Fruit fly (Drosophila melanogaster) whole organism, wandering third instar larva: ENCODE measurements around the gene wkd.
A peak's percentile ranks its signal among the peaks of the same experiment; 100 is the strongest.

ENCODE experiments used
- Abd-B ChIP-seq: fragments of >200 bp; optimal IDR thresholded peaks from 2 replicates; lab custom pipeline; 2017; ENCODE audit warnings: missing biosample characterization, missing genetic modification characterization
- CG32264 ChIP-seq: fragments of 200-800 bp; sonication (Bioruptor generic); optimal IDR thresholded peaks from 2 replicates; lab custom pipeline; 2016; ENCODE audit warnings: missing biosample characterization, missing genetic modification characterization
- CG9705 ChIP-seq: fragments of 200-800 bp; sonication (Bioruptor generic); optimal IDR thresholded peaks from 2 replicates; lab custom pipeline; 2018; ENCODE audit warnings: missing biosample characterization, mild to moderate bottlenecking, missing genetic modification characterization
- CrebA ChIP-seq: fragments of 200-800 bp; sonication (Bioruptor generic); optimal IDR thresholded peaks from 2 replicates; lab custom pipeline; 2016; ENCODE audit warnings: missing biosample characterization, mild to moderate bottlenecking, missing genetic modification characterization, borderline replicate concordance
- Dfd ChIP-seq: fragments of >200 bp; optimal IDR thresholded peaks from 2 replicates; lab custom pipeline; 2017; ENCODE audit warnings: missing biosample characterization, missing genetic modification characterization
- Dif ChIP-seq: fragments of 200-275, 200-300 bp; sonication (Bioruptor generic); optimal IDR thresholded peaks from 2 replicates; lab custom pipeline; 2018; ENCODE audit warnings: missing biosample characterization, missing genetic modification characterization; ENCODE audit not compliant: partially characterized antibody
- GATAd ChIP-seq: sonication (Bioruptor generic); optimal IDR thresholded peaks from 2 replicates; lab custom pipeline; 2016; ENCODE audit warnings: missing biosample characterization, missing genetic modification characterization
- HLH106 ChIP-seq: fragments of 200-800 bp; optimal IDR thresholded peaks from 3 replicates; lab custom pipeline; 2019; ENCODE audit warnings: missing biosample characterization, mild to moderate bottlenecking, missing genetic modification characterization, moderate library complexity
- Hnf4 ChIP-seq: fragments of 200-800 bp; sonication (Bioruptor generic); optimal IDR thresholded peaks from 2 replicates; lab custom pipeline; 2016; ENCODE audit warnings: missing biosample characterization, mild to moderate bottlenecking, missing genetic modification characterization
- Hr78 ChIP-seq: fragments of >200 bp; optimal IDR thresholded peaks from 2 replicates; lab custom pipeline; 2017; ENCODE audit warnings: missing biosample characterization, missing genetic modification characterization
- Hr83 ChIP-seq: fragments of 200-300 bp; sonication (Bioruptor generic); optimal IDR thresholded peaks from 2 replicates; lab custom pipeline; 2016; ENCODE audit warnings: missing biosample characterization, mild to moderate bottlenecking, missing genetic modification characterization, moderate library complexity; ENCODE audit not compliant: poor library complexity, severe bottlenecking
- Jra ChIP-seq: sonication (Bioruptor generic); optimal IDR thresholded peaks from 2 replicates; lab custom pipeline; 2016; ENCODE audit warnings: missing biosample characterization, missing genetic modification characterization
- Mio ChIP-seq: sonication (Bioruptor generic); optimal IDR thresholded peaks from 2 replicates; lab custom pipeline; 2016; ENCODE audit warnings: missing biosample characterization, missing genetic modification characterization
- Myc ChIP-seq: fragments of >200 bp; optimal IDR thresholded peaks from 2 replicates; lab custom pipeline; 2017
- N ChIP-seq: fragments of >200 bp; optimal IDR thresholded peaks from 2 replicates; lab custom pipeline; 2018; ENCODE audit warnings: missing biosample characterization, missing external identifiers, missing genetic modification characterization
- OdsH ChIP-seq: fragments of 200-800 bp; sonication (Bioruptor generic); optimal IDR thresholded peaks from 2 replicates; lab custom pipeline; 2016; ENCODE audit warnings: missing biosample characterization, mild to moderate bottlenecking, missing genetic modification characterization
- Rel ChIP-seq, 2 experiments: fragments of 200-800 bp; sonication (Bioruptor generic) in 1 of 2; optimal IDR thresholded peaks; 2 replicates in 1 of 2; 3 replicates in 1 of 2; lab custom pipeline; 2016 to 2019; ENCODE audit warnings: mild to moderate bottlenecking in 2 of 2, missing biosample characterization in 2 of 2, missing genetic modification characterization in 2 of 2, moderate library complexity in 1 of 2
- Sp1 ChIP-seq: fragments of 200-800 bp; sonication (Bioruptor generic); optimal IDR thresholded peaks from 3 replicates; lab custom pipeline; 2019; ENCODE audit warnings: missing biosample characterization, mild to moderate bottlenecking, missing genetic modification characterization, moderate library complexity
- Vsx2 ChIP-seq: fragments of 200-300, 225-300 bp; sonication (Bioruptor generic); optimal IDR thresholded peaks from 2 replicates; lab custom pipeline; 2018; ENCODE audit warnings: missing biosample characterization, missing genetic modification characterization; ENCODE audit not compliant: partially characterized antibody
- br ChIP-seq: fragments of 200-800 bp; sonication (Bioruptor generic); optimal IDR thresholded peaks from 2 replicates; lab custom pipeline; 2016; ENCODE audit warnings: missing biosample characterization, missing genetic modification characterization
- brk ChIP-seq: fragments of 200-800 bp; sonication (Bioruptor generic); optimal IDR thresholded peaks from 2 replicates; lab custom pipeline; 2016; ENCODE audit warnings: missing biosample characterization, mild to moderate bottlenecking, missing genetic modification characterization
- dl ChIP-seq, 2 experiments: fragments of 175-275, 200-275 bp in 1 of 2; fragments of 200-275 bp in 1 of 2; sonication (Bioruptor generic); optimal IDR thresholded peaks; lab custom pipeline; 2018; ENCODE audit warnings: mild to moderate bottlenecking in 2 of 2, missing biosample characterization in 2 of 2, missing genetic modification characterization in 2 of 2, moderate library complexity in 2 of 2; ENCODE audit not compliant: partially characterized antibody in 2 of 2, insufficient read depth in 1 of 2
- dmrt93B ChIP-seq: fragments of 200-800 bp; sonication (Bioruptor generic); optimal IDR thresholded peaks from 2 replicates; lab custom pipeline; 2018; ENCODE audit warnings: missing biosample characterization, mild to moderate bottlenecking, missing genetic modification characterization
- dsf ChIP-seq: sonication (Bioruptor generic); optimal IDR thresholded peaks from 2 replicates; lab custom pipeline; 2016; ENCODE audit warnings: missing biosample characterization, missing genetic modification characterization, borderline replicate concordance
- ey ChIP-seq: fragments of 200-800 bp; sonication (Bioruptor generic); optimal IDR thresholded peaks from 2 replicates; lab custom pipeline; 2016; ENCODE audit warnings: missing biosample characterization, missing genetic modification characterization
- foxo ChIP-seq, 2 experiments: fragments of 200-800 bp; sonication (Bioruptor generic); optimal IDR thresholded peaks; 2 replicates in 1 of 2; 3 replicates in 1 of 2; lab custom pipeline; 2016 to 2017; ENCODE audit warnings: missing biosample characterization in 2 of 2, missing genetic modification characterization in 2 of 2
- fru ChIP-seq: fragments of 200-800 bp; sonication (Bioruptor generic); optimal IDR thresholded peaks from 3 replicates; lab custom pipeline; 2016; ENCODE audit warnings: missing biosample characterization, mild to moderate bottlenecking, missing genetic modification characterization
- h ChIP-seq: fragments of 200-800 bp; sonication (Bioruptor generic); optimal IDR thresholded peaks from 3 replicates; lab custom pipeline; 2016; ENCODE audit warnings: missing biosample characterization, mild to moderate bottlenecking, missing genetic modification characterization
- jim ChIP-seq: fragments of 175-275, 200-325 bp; sonication (Bioruptor generic); optimal IDR thresholded peaks from 2 replicates; lab custom pipeline; 2016; ENCODE audit warnings: missing biosample characterization, mild to moderate bottlenecking, missing genetic modification characterization
- lola ChIP-seq: fragments of >200 bp; optimal IDR thresholded peaks from 2 replicates; lab custom pipeline; 2017; ENCODE audit warnings: missing biosample characterization, missing genetic modification characterization
- pan ChIP-seq: fragments of >200 bp; optimal IDR thresholded peaks from 2 replicates; lab custom pipeline; 2017
- psq ChIP-seq: fragments of 200-800 bp; sonication (Bioruptor generic); optimal IDR thresholded peaks from 3 replicates; lab custom pipeline; 2017; ENCODE audit warnings: missing biosample characterization, mild to moderate bottlenecking, missing genetic modification characterization, moderate library complexity
- rgr ChIP-seq: fragments of 200-800 bp; sonication (Bioruptor generic); optimal IDR thresholded peaks from 3 replicates; lab custom pipeline; 2016; ENCODE audit warnings: missing biosample characterization, mild to moderate bottlenecking, missing genetic modification characterization
- sage ChIP-seq: fragments of 200-800 bp; sonication (Bioruptor generic); optimal IDR thresholded peaks from 2 replicates; lab custom pipeline; 2016; ENCODE audit warnings: missing biosample characterization, mild to moderate bottlenecking, missing genetic modification characterization
- sv ChIP-seq: fragments of 200-800 bp; sonication (Bioruptor generic); optimal IDR thresholded peaks from 3 replicates; lab custom pipeline; 2016; ENCODE audit warnings: missing biosample characterization, missing genetic modification characterization
- tai ChIP-seq: sonication (Bioruptor generic); optimal IDR thresholded peaks from 2 replicates; lab custom pipeline; 2016; ENCODE audit warnings: missing biosample characterization, missing genetic modification characterization
- usp ChIP-seq: fragments of >200 bp; optimal IDR thresholded peaks from 2 replicates; lab custom pipeline; 2017; ENCODE audit warnings: missing biosample characterization, missing genetic modification characterization
- woc ChIP-seq: sonication (Bioruptor generic); optimal IDR thresholded peaks from 2 replicates; lab custom pipeline; 2016; ENCODE audit warnings: missing biosample characterization, mild to moderate bottlenecking, missing genetic modification characterization

Gene wkd

DNA sequence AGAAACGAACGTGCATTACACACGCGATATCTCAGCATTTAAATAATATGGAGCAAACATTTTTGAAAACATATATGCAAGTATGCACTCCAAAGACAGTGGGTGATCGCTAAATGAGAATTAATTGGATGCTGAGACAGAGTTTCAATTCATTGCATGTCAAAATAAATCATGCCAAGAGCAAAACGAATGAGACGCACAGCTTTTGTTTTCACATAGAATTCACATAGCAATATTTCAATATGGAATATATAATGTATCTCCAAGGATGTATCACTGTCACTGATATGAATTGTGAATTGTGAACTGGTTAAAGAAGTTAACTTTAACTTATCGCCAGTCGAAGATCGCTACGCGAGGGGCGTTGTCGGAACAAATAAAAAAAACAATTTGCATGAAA is 33.1 kb downstream of the wkd start:
- TF ChIP-seq Hr78 (GFP tag; lab: Kevin White, UChicago) (no peak), dl (GFP tag; optimal IDR thresholded peaks at IDR 0.05; lab: Kevin White, UChicago; ENCODE audit: insufficient read depth in 1 of 2, partially characterized antibody in 2 of 2) (no peak), Hr83 (GFP tag; lab: Kevin White, UChicago) (no peak), Vsx2 (no peak), pan (lab: Kevin White, UChicago) (no peak), foxo (GFP tag; optimal IDR thresholded peaks at IDR 0.05; lab: Kevin White, UChicago) (peak in 1 of 2 experiments; percentile 44), HLH106 (tag; lab: Kevin White, UChicago) (peak; percentile 69), GATAd (GFP tag; lab: Kevin White, UChicago) (no peak), Hnf4 (GFP tag; lab: Kevin White, UChicago) (peak; percentile 59), psq (peak; percentile 23), dsf (GFP tag; lab: Kevin White, UChicago) (no peak), lola (no peak), tai (GFP tag; lab: Kevin White, UChicago) (no peak), Rel (GFP tag; optimal IDR thresholded peaks at IDR 0.05; lab: Kevin White, UChicago) (no peak), Rel (tag; optimal IDR thresholded peaks at IDR 0.05; lab: Kevin White, UChicago) (peak; percentile 21), ey (peak; percentile 66), br (GFP tag; lab: Kevin White, UChicago) (peak; percentile 59), CG9705 (peak; percentile 26), Myc (lab: Kevin White, UChicago) (no peak), woc (GFP tag; lab: Kevin White, UChicago) (peak; percentile 29), usp (GFP tag; lab: Kevin White, UChicago) (no peak), OdsH (GFP tag; lab: Kevin White, UChicago) (peak; percentile 63), CrebA (GFP tag; lab: Kevin White, UChicago) (no peak), sv (GFP tag; lab: Kevin White, UChicago) (no peak), jim (GFP tag; lab: Kevin White, UChicago) (no peak), Jra (GFP tag; lab: Kevin White, UChicago) (no peak), rgr (peak; percentile 58), sage (no peak), Sp1 (GFP tag; lab: Kevin White, UChicago) (peak; percentile 40), Abd-B (GFP tag; lab: Kevin White, UChicago) (no peak), fru (GFP tag; lab: Kevin White, UChicago) (peak; percentile 61), Dfd (GFP tag; lab: Kevin White, UChicago) (no peak), N (no peak), Dif (GFP tag; lab: Kevin White, UChicago) (no peak), brk (GFP tag; lab: Kevin White, UChicago) (no peak), Mio (GFP tag; lab: Kevin White, UChicago) (no peak), dmrt93B (GFP tag; lab: Kevin White, UChicago) (no peak), CG32264 (GFP tag; lab: Kevin White, UChicago) (peak; percentile 33), h (GFP tag; lab: Kevin White, UChicago) (peak; percentile 75)

DNA sequence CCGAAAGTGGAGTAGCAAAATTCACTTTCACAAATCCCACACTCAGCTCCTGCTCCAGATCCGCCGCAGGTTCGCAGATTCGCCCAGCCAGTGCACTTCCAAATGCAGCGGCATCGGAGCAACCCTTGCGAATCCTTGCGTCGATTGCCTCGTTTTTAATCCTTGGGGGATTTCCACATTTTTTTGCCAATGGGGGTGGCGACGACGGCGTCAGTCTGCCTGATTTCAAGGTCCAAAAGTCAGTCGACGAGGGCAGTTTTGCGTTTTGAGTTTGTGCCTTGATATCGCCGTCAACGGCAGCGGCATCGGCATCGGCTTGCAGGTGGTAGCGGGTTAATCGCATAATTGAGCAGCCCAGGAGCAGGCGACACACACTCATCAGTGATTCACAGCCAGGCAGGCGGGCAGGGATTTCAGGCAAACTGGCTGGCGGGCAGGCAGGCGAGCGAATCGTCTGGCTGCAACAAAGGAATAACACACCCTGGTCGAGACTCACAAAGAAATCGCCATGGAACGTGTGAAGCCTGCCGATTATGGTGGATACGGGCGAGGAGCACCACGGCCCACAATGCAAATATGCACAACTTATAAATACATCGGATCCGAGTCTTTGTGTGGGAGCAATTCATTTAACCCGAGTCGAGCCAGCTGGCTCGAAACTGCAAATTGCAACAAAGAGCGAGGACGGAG is 34.2 kb downstream of the wkd start:
- TF ChIP-seq h (GFP tag; lab: Kevin White, UChicago), result no peak
- no peak for TF ChIP-seq jim (GFP tag; lab: Kevin White, UChicago)
- no peak for TF ChIP-seq Jra (GFP tag; lab: Kevin White, UChicago)
- no peak for TF ChIP-seq CrebA (GFP tag; lab: Kevin White, UChicago)
- no peak for TF ChIP-seq Rel (GFP tag; optimal IDR thresholded peaks at IDR 0.05; lab: Kevin White, UChicago)
- TF ChIP-seq Rel (tag; optimal IDR thresholded peaks at IDR 0.05; lab: Kevin White, UChicago), result peak; percentile 22
